Worm (Caenorhabditis elegans) whole organism, L4 larva: ENCODE results near the gene pyk-2.

ENCODE experiments used
- D1046.2 ChIP-seq: fragments of 200-800 bp; sonication (Bioruptor generic); IDR thresholded peaks from 2 replicates; pipeline ENCODE4 v1.3.6; 2022; ENCODE audit warnings: missing genetic modification characterization, missing compliant biosample characterization
- F10B5.3 ChIP-seq: sonication (generic microtip); optimal IDR thresholded peaks from 2 replicates; lab custom pipeline; 2016; ENCODE audit warnings: mild to moderate bottlenecking, missing genetic modification characterization, missing compliant biosample characterization
- F44E2.7 ChIP-seq: fragments of 200-800 bp; sonication (Bioruptor generic); IDR thresholded peaks from 2 replicates; pipeline ENCODE4 v2.1.2; 2022; ENCODE audit warnings: missing genetic modification characterization, missing compliant biosample characterization
- F49E8.2 ChIP-seq: sonication (generic microtip); optimal IDR thresholded peaks from 2 replicates; lab custom pipeline; 2016; ENCODE audit warnings: missing compliant biosample characterization, mild to moderate bottlenecking, missing genetic modification characterization, borderline replicate concordance
- T20F7.1 ChIP-seq: fragments of 200-800 bp; sonication (Bioruptor generic); optimal IDR thresholded peaks from 2 replicates; lab custom pipeline; 2018; ENCODE audit warnings: mild to moderate bottlenecking, missing genetic modification characterization, missing compliant biosample characterization
- ZK337.2 ChIP-seq: fragments of 200-800 bp; sonication (Bioruptor generic); IDR thresholded peaks from 2 replicates; pipeline ENCODE4 v1.3.6; 2022; ENCODE audit warnings: missing genetic modification reagents, missing genetic modification characterization, missing compliant biosample characterization
- ZK546.5 ChIP-seq, 2 experiments: sonication (generic microtip); optimal IDR thresholded peaks; 2 replicates each; lab custom pipeline; 2017; ENCODE audit warnings: missing biosample characterization in 2 of 2, missing genetic modification characterization in 2 of 2
- ama-1 ChIP-seq: fragments of 150-350 bp; optimal IDR thresholded peaks from 2 replicates; lab custom pipeline; 2014; ENCODE audit warnings: inconsistent platforms, mixed read lengths
- arid-1 ChIP-seq: fragments of 200-800 bp; sonication (Bioruptor generic); conservative IDR thresholded peaks from 2 replicates; pipeline ENCODE4 v1.3.6; 2022; ENCODE audit warnings: missing genetic modification reagents, missing genetic modification characterization, missing compliant biosample characterization
- attf-4 ChIP-seq: sonication (generic microtip); optimal IDR thresholded peaks from 3 replicates; lab custom pipeline; 2017; ENCODE audit warnings: missing biosample characterization, missing genetic modification characterization
- ceh-44 ChIP-seq: fragments of 200-800 bp; sonication (Bioruptor generic); IDR thresholded peaks from 2 replicates; pipeline ENCODE4 v1.3.6; 2022; ENCODE audit warnings: missing genetic modification reagents, missing genetic modification characterization, missing compliant biosample characterization
- ceh-82 ChIP-seq: sonication (generic microtip); optimal IDR thresholded peaks from 2 replicates; lab custom pipeline; 2017; ENCODE audit warnings: missing biosample characterization, missing genetic modification characterization
- ces-1 ChIP-seq: fragments of 150-350 bp; sonication (generic microtip); optimal IDR thresholded peaks from 4 replicates; lab custom pipeline; 2014; ENCODE audit warnings: missing biosample characterization, missing genetic modification reagents, missing genetic modification characterization
- daf-12 ChIP-seq: fragments of 150-350 bp; optimal IDR thresholded peaks from 2 replicates; lab custom pipeline; 2014; ENCODE audit warnings: missing biosample characterization, missing genetic modification reagents, missing genetic modification characterization
- daf-16 ChIP-seq, 3 experiments: sonication (generic microtip); optimal IDR thresholded peaks; 2 replicates each; lab custom pipeline; 2016 to 2017; ENCODE audit warnings: missing genetic modification characterization in 3 of 3, missing genetic modification reagents in 3 of 3, mild to moderate bottlenecking in 2 of 3, missing compliant biosample characterization in 2 of 3, missing biosample characterization in 1 of 3, moderate library complexity in 1 of 3
- dmd-8 ChIP-seq: fragments of 200-800 bp; sonication (Bioruptor generic); IDR thresholded peaks from 2 replicates; pipeline ENCODE4 v1.3.6; 2022; ENCODE audit warnings: missing genetic modification characterization, missing compliant biosample characterization
- dmd-9 ChIP-seq: fragments of 200-800 bp; sonication (Bioruptor generic); IDR thresholded peaks from 2 replicates; pipeline ENCODE4 v1.3.6; 2022; ENCODE audit warnings: missing genetic modification reagents, missing genetic modification characterization, missing compliant biosample characterization
- egl-27 ChIP-seq: sonication (generic microtip); optimal IDR thresholded peaks from 3 replicates; lab custom pipeline; 2017; ENCODE audit warnings: missing biosample characterization, missing genetic modification reagents, missing genetic modification characterization
- egl-43 ChIP-seq: fragments of 200-800 bp; sonication (Bioruptor generic); IDR thresholded peaks from 2 replicates; pipeline ENCODE4 v1.3.6; 2022; ENCODE audit warnings: missing genetic modification reagents, missing genetic modification characterization, missing compliant biosample characterization
- fos-1 ChIP-seq: fragments of 150-350 bp; optimal IDR thresholded peaks from 2 replicates; lab custom pipeline; 2014; ENCODE audit warnings: missing biosample characterization, missing genetic modification characterization
- hlh-30 ChIP-seq: sonication (generic microtip); optimal IDR thresholded peaks from 2 replicates; lab custom pipeline; 2017; ENCODE audit warnings: antibody characterized with exemption, mild to moderate bottlenecking, missing genetic modification characterization, missing compliant biosample characterization; ENCODE audit not compliant: insufficient read depth
- lin-1 ChIP-seq: fragments of 200-800 bp; sonication (Bioruptor generic); IDR thresholded peaks from 2 replicates; pipeline ENCODE4 v1.3.6; 2022; ENCODE audit warnings: missing genetic modification reagents, missing genetic modification characterization, missing compliant biosample characterization
- lin-29 ChIP-seq: fragments of 200-800 bp; sonication (Bioruptor generic); IDR thresholded peaks from 2 replicates; pipeline ENCODE4 v1.3.6; 2022; ENCODE audit warnings: missing genetic modification reagents, missing genetic modification characterization, missing compliant biosample characterization
- lin-38 ChIP-seq: fragments of 200-800 bp; sonication (Bioruptor generic); IDR thresholded peaks from 2 replicates; pipeline ENCODE4 v1.3.6; 2022; ENCODE audit warnings: missing genetic modification reagents, missing genetic modification characterization, missing compliant biosample characterization
- lin-39 ChIP-seq: fragments of 150-350 bp; optimal IDR thresholded peaks from 2 replicates; lab custom pipeline; 2014; ENCODE audit warnings: missing biosample characterization, missing genetic modification reagents, missing genetic modification characterization
- lsy-2 ChIP-seq, 2 experiments: fragments of 150-350 bp in 1 of 2; sonication (generic microtip) in 1 of 2; optimal IDR thresholded peaks; 2 replicates each; lab custom pipeline; 2014 to 2017; ENCODE audit warnings: missing biosample characterization in 2 of 2, missing genetic modification characterization in 2 of 2
- mdl-1 ChIP-seq, 2 experiments: fragments of 150-350 bp in 1 of 2; sonication (generic microtip) in 1 of 2; optimal IDR thresholded peaks; 2 replicates each; lab custom pipeline; 2014 to 2017; ENCODE audit warnings: missing biosample characterization in 2 of 2, missing genetic modification characterization in 2 of 2
- mes-2 ChIP-seq: sonication (generic microtip); optimal IDR thresholded peaks from 2 replicates; lab custom pipeline; 2016; ENCODE audit warnings: missing genotype, mild to moderate bottlenecking, missing genetic modification characterization, missing compliant biosample characterization; ENCODE audit not compliant: poor library complexity, severe bottlenecking
- mxl-2 ChIP-seq: fragments of 200-800 bp; sonication (Bioruptor generic); conservative IDR thresholded peaks from 2 replicates; pipeline ENCODE4 v1.3.6; 2022; ENCODE audit warnings: missing genetic modification reagents, missing genetic modification characterization, missing compliant biosample characterization
- nhr-102 ChIP-seq: sonication (generic microtip); optimal IDR thresholded peaks from 2 replicates; lab custom pipeline; 2016; ENCODE audit warnings: mild to moderate bottlenecking, missing genetic modification characterization, moderate library complexity, missing compliant biosample characterization
- nhr-111 ChIP-seq: fragments of 200-800 bp; sonication (Bioruptor generic); optimal IDR thresholded peaks from 2 replicates; lab custom pipeline; 2018; ENCODE audit warnings: mild to moderate bottlenecking, missing genetic modification characterization, missing compliant biosample characterization
- nhr-25 ChIP-seq: sonication (generic microtip); optimal IDR thresholded peaks from 2 replicates; lab custom pipeline; 2017; ENCODE audit warnings: missing genetic modification characterization, mild to moderate bottlenecking, missing compliant biosample characterization, antibody characterized with exemption, moderate library complexity, borderline replicate concordance; ENCODE audit not compliant: insufficient read depth
- nhr-28 ChIP-seq: fragments of 150-350 bp; optimal IDR thresholded peaks from 2 replicates; lab custom pipeline; 2014; ENCODE audit warnings: missing biosample characterization, missing genetic modification characterization
- php-3 ChIP-seq: fragments of 200-800 bp; sonication (Bioruptor generic); IDR thresholded peaks from 2 replicates; pipeline ENCODE4 v1.3.6; 2022; ENCODE audit warnings: missing genetic modification reagents, missing genetic modification characterization, missing compliant biosample characterization
- pqm-1 ChIP-seq: sonication (generic microtip); optimal IDR thresholded peaks from 2 replicates; lab custom pipeline; 2017; ENCODE audit warnings: missing biosample characterization, missing genetic modification characterization
- rbr-2 ChIP-seq: sonication (generic microtip); optimal IDR thresholded peaks from 2 replicates; lab custom pipeline; 2016; ENCODE audit warnings: missing genotype, missing genetic modification characterization, missing compliant biosample characterization
- skn-1 ChIP-seq: fragments of 150-350 bp; optimal IDR thresholded peaks from 2 replicates; lab custom pipeline; 2014; ENCODE audit warnings: missing biosample characterization, missing genetic modification characterization
- snpc-1.2 ChIP-seq: fragments of 200-800 bp; sonication (Bioruptor generic); IDR thresholded peaks from 2 replicates; pipeline ENCODE4 v1.3.6; 2022; ENCODE audit warnings: missing genetic modification reagents, missing genetic modification characterization, missing compliant biosample characterization
- snpc-4 ChIP-seq: fragments of 150-350 bp; optimal IDR thresholded peaks from 2 replicates; lab custom pipeline; 2014; ENCODE audit warnings: missing biosample characterization, missing genetic modification characterization
- zag-1 ChIP-seq: fragments of 150-350 bp; optimal IDR thresholded peaks from 2 replicates; lab custom pipeline; 2014; ENCODE audit warnings: missing biosample characterization, missing genetic modification characterization
- ztf-11 ChIP-seq: fragments of 150-350 bp; optimal IDR thresholded peaks from 2 replicates; lab custom pipeline; 2014; ENCODE audit warnings: missing biosample characterization, missing genetic modification characterization

Gene pyk-2

DNA sequence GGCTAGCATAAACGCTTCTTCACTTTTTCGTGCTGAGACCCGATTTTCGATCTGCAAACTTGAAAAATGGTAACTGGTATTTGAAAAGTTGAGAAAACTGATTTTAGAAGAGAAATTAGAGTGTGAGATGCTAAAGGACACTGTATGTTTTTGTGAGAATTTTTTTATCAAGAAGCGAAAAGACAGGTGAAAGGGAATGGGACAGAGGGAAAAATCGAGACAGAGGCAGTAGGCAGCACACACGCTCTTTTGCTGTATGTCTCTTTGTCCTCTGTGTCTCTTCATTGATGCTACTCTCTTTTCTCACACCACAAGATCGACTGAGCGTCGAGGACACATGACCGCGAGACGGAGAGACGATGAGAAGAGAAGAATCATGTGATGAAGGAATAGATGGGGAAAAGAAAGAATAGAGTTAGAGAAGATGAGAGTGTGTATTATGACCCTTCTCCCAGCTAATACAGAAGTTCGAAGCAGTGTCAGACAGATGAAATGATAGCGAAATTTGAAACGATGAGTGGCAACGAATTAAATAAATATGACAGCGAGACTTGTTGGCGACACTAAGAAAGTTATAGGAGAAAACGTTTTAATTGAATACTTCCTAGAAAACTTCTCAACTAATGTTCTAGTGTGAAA, 26.3 kb downstream of the pyk-2 start, which contains the start of gene lgg-2 (continued):
- TF ChIP-seq fos-1 (no peak), rbr-2 (tag; lab: Kevin White, UChicago) (no peak), ceh-82 (no peak), egl-43 (GFP tag; lab: Robert Waterston, UW) (peak; percentile 65; the same call in 1 of the 2 replicates), ZK337.2 (GFP tag; lab: Robert Waterston, UW) (no peak), D1046.2 (GFP tag; lab: Robert Waterston, UW) (no peak), lin-39 (tag; lab: Kevin White, UChicago) (peak; percentile 1), dmd-8 (GFP tag; lab: Robert Waterston, UW) (no peak), ces-1 (GFP tag; lab: Kevin White, UChicago) (no peak), F44E2.7 (GFP tag; lab: Robert Waterston, UW) (no peak), hlh-30 (tag; lab: Kevin White, UChicago) (peak; percentile 100), php-3 (GFP tag; lab: Robert Waterston, UW) (0 out of 2 replicates have a peak, but pooled peaks have one; percentile 55), T20F7.1 (GFP tag; lab: Kevin White, UChicago) (peak; percentile 83), pqm-1 (tag; lab: Kevin White, UChicago) (peak; percentile 74), F10B5.3 (tag; lab: Kevin White, UChicago) (peak; percentile 6), egl-27 (tag; lab: Kevin White, UChicago) (no peak), attf-4 (tag; lab: Kevin White, UChicago) (peak; percentile 65), snpc-4 (tag; lab: Kevin White, UChicago) (no peak), nhr-28 (tag; lab: Kevin White, UChicago) (peak; percentile 96), zag-1 (peak; percentile 26), lin-38 (GFP tag; lab: Robert Waterston, UW) (peak; percentile 73), ama-1 (lab: Kevin White, UChicago) (peak; percentile 19), ceh-44 (GFP tag; lab: Robert Waterston, UW) (no peak), mes-2 (tag; lab: Kevin White, UChicago) (peak; percentile 86), mdl-1 (tag; optimal IDR thresholded peaks at IDR 0.05; lab: Kevin White, UChicago) (peak; percentile 69 to 96), daf-16 (GFP tag; optimal IDR thresholded peaks at IDR 0.05; lab: Kevin White, UChicago) (peak; percentile 63 to 70), daf-16 (tag; optimal IDR thresholded peaks at IDR 0.05; lab: Kevin White, UChicago) (peak; percentile 93), nhr-111 (no peak), lsy-2 (tag; optimal IDR thresholded peaks at IDR 0.05; lab: Kevin White, UChicago) (peak; percentile 88 to 95), lin-29 (GFP tag; lab: Robert Waterston, UW) (peak; percentile 54; the same call in 1 of the 2 replicates), nhr-102 (tag; lab: Kevin White, UChicago) (peak; percentile 92), ZK546.5 (tag; optimal IDR thresholded peaks at IDR 0.05; lab: Kevin White, UChicago) (no peak), lin-1 (peak; percentile 91), snpc-1.2 (GFP tag; lab: Robert Waterston, UW) (no peak), F49E8.2 (tag; lab: Kevin White, UChicago) (no peak), mxl-2 (GFP tag; lab: Robert Waterston, UW) (0 out of 2 replicates have a peak, but pooled peaks have one; percentile 31), arid-1 (GFP tag; lab: Robert Waterston, UW) (peak; percentile 69; the same call in 1 of the 2 replicates), daf-12 (tag; lab: Kevin White, UChicago) (no peak), ztf-11 (tag; lab: Kevin White, UChicago) (no peak), nhr-25 (tag; lab: Kevin White, UChicago) (peak; percentile 86), dmd-9 (GFP tag; lab: Robert Waterston, UW) (no peak), skn-1 (no peak)
